Fruit fly (Drosophila melanogaster) whole organism, prepupa: ENCODE results near the gene CG3690.
A peak's percentile ranks its signal among the peaks of the same experiment; 100 is the strongest.

ENCODE experiments used
- Blimp-1 ChIP-seq: fragments of 200-800 bp; sonication (Bioruptor generic); optimal IDR thresholded peaks from 3 replicates; lab custom pipeline; 2017; ENCODE audit warnings: missing biosample characterization, missing genetic modification characterization, mild to moderate bottlenecking, moderate library complexity, missing genetic modification reagents
- CG11762 ChIP-seq: fragments of 200-800 bp; sonication (Bioruptor generic); optimal IDR thresholded peaks from 3 replicates; lab custom pipeline; 2016; ENCODE audit warnings: missing biosample characterization, missing genetic modification characterization; ENCODE audit not compliant: insufficient read depth
- CG11902 ChIP-seq: fragments of 200-800 bp; sonication (Bioruptor generic); optimal IDR thresholded peaks from 3 replicates; lab custom pipeline; 2016; ENCODE audit warnings: missing biosample characterization, missing genetic modification characterization
- CG16779 ChIP-seq: fragments of 200-800 bp; sonication (Bioruptor generic); optimal IDR thresholded peaks from 3 replicates; lab custom pipeline; 2017; ENCODE audit warnings: missing biosample characterization, mild to moderate bottlenecking, missing genetic modification characterization
- CG3032 ChIP-seq: fragments of 200-800 bp; optimal IDR thresholded peaks from 2 replicates; lab custom pipeline; 2019; ENCODE audit warnings: missing biosample characterization, mild to moderate bottlenecking, missing genetic modification characterization, moderate library complexity
- CG31627 ChIP-seq: fragments of 200-800 bp; sonication (Bioruptor generic); optimal IDR thresholded peaks from 3 replicates; lab custom pipeline; 2016; ENCODE audit warnings: missing biosample characterization, missing genetic modification characterization
- CG34406 ChIP-seq: fragments of 200-800 bp; sonication (Bioruptor generic); optimal IDR thresholded peaks from 3 replicates; lab custom pipeline; 2016; ENCODE audit warnings: missing biosample characterization, missing genetic modification characterization
- CG3919 ChIP-seq: fragments of 200-800 bp; sonication (Bioruptor generic); optimal IDR thresholded peaks from 3 replicates; lab custom pipeline; 2016; ENCODE audit warnings: missing biosample characterization, missing genetic modification characterization
- CG6163 ChIP-seq: fragments of 200-800 bp; sonication (Bioruptor generic); IDR thresholded peaks from 3 replicates; pipeline ENCODE4 v1.3.6; 2022; ENCODE audit warnings: missing biosample characterization, missing genetic modification characterization
- CG6792 ChIP-seq: fragments of 200-800 bp; sonication (Bioruptor generic); optimal IDR thresholded peaks from 3 replicates; lab custom pipeline; 2016; ENCODE audit warnings: missing biosample characterization, missing genetic modification characterization
- CG7368 ChIP-seq: fragments of 200-800 bp; sonication (Bioruptor generic); optimal IDR thresholded peaks from 3 replicates; lab custom pipeline; 2016; ENCODE audit warnings: missing biosample characterization, missing genetic modification characterization
- CG8119 ChIP-seq: fragments of 200-800 bp; sonication (Bioruptor generic); IDR thresholded peaks from 3 replicates; pipeline ENCODE4 v1.3.6; 2022; ENCODE audit warnings: missing biosample characterization, missing genetic modification characterization
- CG8319 ChIP-seq: fragments of 200-800 bp; sonication (Bioruptor generic); optimal IDR thresholded peaks from 3 replicates; lab custom pipeline; 2016; ENCODE audit warnings: missing biosample characterization, missing genetic modification characterization
- CG9139 ChIP-seq: fragments of 200-800 bp; sonication (Bioruptor generic); optimal IDR thresholded peaks from 3 replicates; lab custom pipeline; 2017; ENCODE audit warnings: missing biosample characterization, mild to moderate bottlenecking, missing genetic modification characterization
- Eip78C ChIP-seq: fragments of 200-800 bp; sonication (Bioruptor generic); peaks from one replicate; lab custom pipeline; 2016; ENCODE audit warnings: missing biosample characterization, missing genetic modification characterization
- Eip93F ChIP-seq: fragments of 200-800 bp; sonication (Bioruptor generic); optimal IDR thresholded peaks from 2 replicates; lab custom pipeline; 2016; ENCODE audit warnings: missing biosample characterization, mild to moderate bottlenecking, missing genetic modification characterization
- Ets96B ChIP-seq: fragments of 200-800 bp; optimal IDR thresholded peaks from 2 replicates; lab custom pipeline; 2019; ENCODE audit warnings: missing biosample characterization, mild to moderate bottlenecking, missing genetic modification characterization, moderate library complexity
- Gug ChIP-seq: fragments of 200-800 bp; sonication (Bioruptor generic); IDR thresholded peaks from 2 replicates; pipeline ENCODE4 v1.3.6; 2022; ENCODE audit warnings: missing biosample characterization, missing genetic modification characterization
- Hr38 ChIP-seq: sonication (Bioruptor generic); optimal IDR thresholded peaks from 2 replicates; lab custom pipeline; 2016; ENCODE audit warnings: missing biosample characterization, missing genetic modification characterization
- Hr39 ChIP-seq: fragments of 200-800 bp; sonication (Bioruptor generic); optimal IDR thresholded peaks from 2 replicates; lab custom pipeline; 2016; ENCODE audit warnings: missing biosample characterization, missing genetic modification characterization
- Met ChIP-seq: fragments of 200-800 bp; sonication (Bioruptor generic); optimal IDR thresholded peaks from 3 replicates; lab custom pipeline; 2016; ENCODE audit warnings: missing biosample characterization, missing genetic modification characterization
- Smox ChIP-seq: fragments of 200-800 bp; sonication (Bioruptor generic); optimal IDR thresholded peaks from 3 replicates; lab custom pipeline; 2016; ENCODE audit warnings: missing biosample characterization, missing genetic modification characterization
- Sox102F ChIP-seq: fragments of 200-800 bp; sonication (Bioruptor generic); optimal IDR thresholded peaks from 2 replicates; lab custom pipeline; 2016; ENCODE audit warnings: missing biosample characterization, mild to moderate bottlenecking, missing genetic modification characterization
- Sox14 ChIP-seq: fragments of 200-800 bp; sonication (Bioruptor generic); optimal IDR thresholded peaks from 3 replicates; lab custom pipeline; 2016; ENCODE audit warnings: missing biosample characterization, missing genetic modification characterization
- acj6 ChIP-seq: fragments of 200-800 bp; sonication (Bioruptor generic); optimal IDR thresholded peaks from 3 replicates; lab custom pipeline; 2016; ENCODE audit warnings: missing biosample characterization, missing genetic modification characterization
- dac ChIP-seq: fragments of 200-800 bp; sonication (Bioruptor generic); optimal IDR thresholded peaks from 2 replicates; lab custom pipeline; 2017; ENCODE audit warnings: missing biosample characterization, mild to moderate bottlenecking, missing genetic modification characterization
- dsx ChIP-seq: fragments of 200-800 bp; optimal IDR thresholded peaks from 3 replicates; lab custom pipeline; 2019; ENCODE audit warnings: missing biosample characterization, mild to moderate bottlenecking, missing genetic modification characterization, moderate library complexity; ENCODE audit not compliant: poor library complexity, severe bottlenecking
- eg ChIP-seq: fragments of 200-800 bp; sonication (Bioruptor generic); IDR thresholded peaks from 3 replicates; pipeline ENCODE4 v1.3.6; 2022; ENCODE audit warnings: missing biosample characterization, missing genetic modification characterization
- esn ChIP-seq: fragments of 200-800 bp; sonication (Bioruptor generic); optimal IDR thresholded peaks from 2 replicates; lab custom pipeline; 2016; ENCODE audit warnings: missing biosample characterization, mild to moderate bottlenecking, missing genetic modification characterization, moderate library complexity
- fd59A ChIP-seq: fragments of 200-800 bp; sonication (Bioruptor generic); optimal IDR thresholded peaks from 2 replicates; lab custom pipeline; 2017; ENCODE audit warnings: missing biosample characterization, mild to moderate bottlenecking, missing genetic modification characterization, missing genetic modification reagents
- fd85E ChIP-seq: fragments of 200-800 bp; sonication (Bioruptor generic); optimal IDR thresholded peaks from 3 replicates; lab custom pipeline; 2016; ENCODE audit warnings: missing biosample characterization, missing genetic modification characterization
- salr ChIP-seq, 2 experiments: fragments of 200-800 bp; sonication (Bioruptor generic); optimal IDR thresholded peaks; 3 replicates each; lab custom pipeline; 2016 to 2018; ENCODE audit warnings: missing biosample characterization in 2 of 2, missing genetic modification characterization in 2 of 2, mild to moderate bottlenecking in 1 of 2
- spab ChIP-seq: fragments of 200-800 bp; sonication (Bioruptor generic); optimal IDR thresholded peaks from 2 replicates; lab custom pipeline; 2017; ENCODE audit warnings: missing biosample characterization, mild to moderate bottlenecking, missing genetic modification characterization, missing genetic modification reagents
- svp ChIP-seq: fragments of 200-800 bp; sonication (Bioruptor generic); peaks from one replicate; lab custom pipeline; 2016; ENCODE audit warnings: missing biosample characterization, missing genetic modification characterization
- vri ChIP-seq: fragments of 200-800 bp; sonication (Bioruptor generic); optimal IDR thresholded peaks from 3 replicates; lab custom pipeline; 2016; ENCODE audit warnings: missing biosample characterization, mild to moderate bottlenecking, missing genetic modification characterization

CG3690 gene

dm6 chrX:951800-952199, at the start of gene CG3690:
TSS of gene CG3690 (minus strand) at chrX:951900.
- no peak for TF ChIP-seq CG16779 (tag; lab: Kevin White, UChicago)
- no peak for TF ChIP-seq eg (GFP tag; lab: Robert Waterston, UW)
- no peak for TF ChIP-seq CG31627 (GFP tag; lab: Kevin White, UChicago)
- no peak for TF ChIP-seq Blimp-1
- TF ChIP-seq Eip93F (GFP tag; lab: Kevin White, UChicago): no peak
- TF ChIP-seq vri (GFP tag; lab: Kevin White, UChicago): no peak
- no peak for TF ChIP-seq fd59A
- TF ChIP-seq Hr38 (GFP tag; lab: Kevin White, UChicago): no peak
- no peak for TF ChIP-seq esn (GFP tag; lab: Kevin White, UChicago)
- TF ChIP-seq Ets96B (tag; lab: Kevin White, UChicago): no peak
- no peak for TF ChIP-seq Smox (GFP tag; lab: Kevin White, UChicago)
- no peak for TF ChIP-seq CG6792 (GFP tag; lab: Kevin White, UChicago)

dm6 chrX:998884-999283, 47.2 kb upstream of the CG3690 start:
- peak; percentile 74 for TF ChIP-seq svp (GFP tag; lab: Kevin White, UChicago)
- TF ChIP-seq Met: peak; percentile 12
- no peak for TF ChIP-seq Hr38 (GFP tag; lab: Kevin White, UChicago)
- no peak for TF ChIP-seq CG11902 (GFP tag; lab: Kevin White, UChicago)
- TF ChIP-seq esn (GFP tag; lab: Kevin White, UChicago): no peak
- no peak for TF ChIP-seq Sox102F (GFP tag; lab: Kevin White, UChicago)
- TF ChIP-seq Ets96B (tag; lab: Kevin White, UChicago): no peak
- no peak for TF ChIP-seq fd85E (GFP tag; lab: Kevin White, UChicago)
- no peak for TF ChIP-seq CG31627 (GFP tag; lab: Kevin White, UChicago)
- no peak for TF ChIP-seq dac (GFP tag; lab: Kevin White, UChicago)
- TF ChIP-seq vri (GFP tag; lab: Kevin White, UChicago): no peak
- TF ChIP-seq CG3919 (GFP tag; lab: Kevin White, UChicago): no peak
- no peak for TF ChIP-seq CG8119
- no peak for TF ChIP-seq acj6 (GFP tag; lab: Kevin White, UChicago)
- no peak for TF ChIP-seq dsx (GFP tag; lab: Kevin White, UChicago)
- peak; percentile 64 for TF ChIP-seq Eip78C (GFP tag; lab: Kevin White, UChicago)

- TF ChIP-seq Hr39 (GFP tag; lab: Kevin White, UChicago): no peak
- TF ChIP-seq salr (GFP tag; optimal IDR thresholded peaks at IDR 0.05; lab: Kevin White, UChicago): no peak
- TF ChIP-seq acj6 (GFP tag; lab: Kevin White, UChicago): no peak
- TF ChIP-seq CG11762 (GFP tag; lab: Kevin White, UChicago): no peak
- TF ChIP-seq dac (GFP tag; lab: Kevin White, UChicago): no peak
- no peak for TF ChIP-seq CG7368 (GFP tag; lab: Kevin White, UChicago)
- no peak for TF ChIP-seq vri (GFP tag; lab: Kevin White, UChicago)
- no peak for TF ChIP-seq spab (GFP tag; lab: Kevin White, UChicago)
- TF ChIP-seq Met: no peak
- no peak for TF ChIP-seq CG6163 (GFP tag; lab: Robert Waterston, UW)
- TF ChIP-seq esn (GFP tag; lab: Kevin White, UChicago): no peak
- no peak for TF ChIP-seq CG34406
- TF ChIP-seq CG3032 (tag; lab: Kevin White, UChicago): no peak
- TF ChIP-seq Gug: no peak
- TF ChIP-seq CG11902 (GFP tag; lab: Kevin White, UChicago): no peak
- TF ChIP-seq CG8319 (GFP tag; lab: Kevin White, UChicago): no peak
- TF ChIP-seq Sox14 (GFP tag; lab: Kevin White, UChicago): no peak
- TF ChIP-seq CG9139 (GFP tag; lab: Kevin White, UChicago): no peak
- TF ChIP-seq CG16779 (tag; lab: Kevin White, UChicago): no peak
- TF ChIP-seq CG31627 (GFP tag; lab: Kevin White, UChicago): no peak
Measured at dm6 chrX:990218-990617, 38.5 kb upstream of the CG3690 start, which contains the start of gene CG18823. TSS of gene CG18823 (plus strand) at chrX:990518.
